Worm (Caenorhabditis elegans) whole organism, L4 larva: ENCODE measurements around the gene srx-76.
A peak's percentile ranks its signal among the peaks of the same experiment; 100 is the strongest.

ENCODE experiments used
- D1046.2 ChIP-seq: fragments of 200-800 bp; sonication (Bioruptor generic); IDR thresholded peaks from 2 replicates; pipeline ENCODE4 v1.3.6; 2022; ENCODE audit warnings: missing genetic modification characterization, missing compliant biosample characterization
- F10B5.3 ChIP-seq: sonication (generic microtip); optimal IDR thresholded peaks from 2 replicates; lab custom pipeline; 2016; ENCODE audit warnings: mild to moderate bottlenecking, missing genetic modification characterization, missing compliant biosample characterization
- F44E2.7 ChIP-seq: fragments of 200-800 bp; sonication (Bioruptor generic); IDR thresholded peaks from 2 replicates; pipeline ENCODE4 v2.1.2; 2022; ENCODE audit warnings: missing genetic modification characterization, missing compliant biosample characterization
- F49E8.2 ChIP-seq: sonication (generic microtip); optimal IDR thresholded peaks from 2 replicates; lab custom pipeline; 2016; ENCODE audit warnings: missing compliant biosample characterization, mild to moderate bottlenecking, missing genetic modification characterization, borderline replicate concordance
- T26A8.4 ChIP-seq: fragments of 200-800 bp; sonication (Bioruptor generic); IDR thresholded peaks from 2 replicates; pipeline ENCODE4 v1.3.6; 2022; ENCODE audit warnings: missing genetic modification characterization, missing compliant biosample characterization
- Y105C5A.15 ChIP-seq: fragments of 200-800 bp; sonication (Bioruptor generic); IDR thresholded peaks from 2 replicates; pipeline ENCODE4 v1.3.6; 2022; ENCODE audit warnings: missing genetic modification characterization, missing compliant biosample characterization
- Y5F2A.4 ChIP-seq: fragments of 200-800 bp; sonication (Bioruptor generic); optimal IDR thresholded peaks from 2 replicates; lab custom pipeline; 2018; ENCODE audit warnings: mild to moderate bottlenecking, missing genetic modification characterization, missing compliant biosample characterization
- ZK546.5 ChIP-seq, 2 experiments: sonication (generic microtip); optimal IDR thresholded peaks; 2 replicates each; lab custom pipeline; 2017; ENCODE audit warnings: missing biosample characterization in 2 of 2, missing genetic modification characterization in 2 of 2
- aha-1 ChIP-seq: fragments of 150-350 bp; peaks from one replicate; lab custom pipeline; 2014; ENCODE audit warnings: missing biosample characterization, missing genetic modification characterization
- arid-1 ChIP-seq: fragments of 200-800 bp; sonication (Bioruptor generic); conservative IDR thresholded peaks from 2 replicates; pipeline ENCODE4 v1.3.6; 2022; ENCODE audit warnings: missing genetic modification reagents, missing genetic modification characterization, missing compliant biosample characterization
- ceh-20 ChIP-seq: fragments of 200-800 bp; sonication (Bioruptor generic); IDR thresholded peaks from 2 replicates; pipeline ENCODE4 v1.3.6; 2022; ENCODE audit warnings: missing genetic modification reagents, missing genetic modification characterization, missing compliant biosample characterization
- ceh-28 ChIP-seq: fragments of 150-350 bp; optimal IDR thresholded peaks from 2 replicates; lab custom pipeline; 2014; ENCODE audit warnings: missing biosample characterization, missing genetic modification reagents, missing genetic modification characterization
- ceh-32 ChIP-seq: sonication (generic microtip); optimal IDR thresholded peaks from 2 replicates; lab custom pipeline; 2016; ENCODE audit warnings: mild to moderate bottlenecking, missing genetic modification characterization, missing compliant biosample characterization; ENCODE audit not compliant: poor library complexity
- ceh-44 ChIP-seq: fragments of 200-800 bp; sonication (Bioruptor generic); IDR thresholded peaks from 2 replicates; pipeline ENCODE4 v1.3.6; 2022; ENCODE audit warnings: missing genetic modification reagents, missing genetic modification characterization, missing compliant biosample characterization
- ceh-82 ChIP-seq: sonication (generic microtip); optimal IDR thresholded peaks from 2 replicates; lab custom pipeline; 2017; ENCODE audit warnings: missing biosample characterization, missing genetic modification characterization
- ces-1 ChIP-seq: fragments of 150-350 bp; sonication (generic microtip); optimal IDR thresholded peaks from 4 replicates; lab custom pipeline; 2014; ENCODE audit warnings: missing biosample characterization, missing genetic modification reagents, missing genetic modification characterization
- cey-2 ChIP-seq: sonication (generic microtip); optimal IDR thresholded peaks from 3 replicates; lab custom pipeline; 2017; ENCODE audit warnings: missing genetic modification characterization, mild to moderate bottlenecking, missing compliant biosample characterization, antibody characterized with exemption, borderline replicate concordance; ENCODE audit not compliant: insufficient read depth
- ctbp-1 ChIP-seq: fragments of 200-800 bp; sonication (Bioruptor generic); IDR thresholded peaks from 2 replicates; pipeline ENCODE4 v1.3.6; 2022; ENCODE audit warnings: missing genetic modification reagents, missing genetic modification characterization, missing compliant biosample characterization
- daf-16 ChIP-seq, 3 experiments: sonication (generic microtip); optimal IDR thresholded peaks; 2 replicates each; lab custom pipeline; 2016 to 2017; ENCODE audit warnings: missing genetic modification characterization in 3 of 3, missing genetic modification reagents in 3 of 3, mild to moderate bottlenecking in 2 of 3, missing compliant biosample characterization in 2 of 3, missing biosample characterization in 1 of 3, moderate library complexity in 1 of 3
- daf-8 ChIP-seq: fragments of 200-800 bp; sonication (Bioruptor generic); IDR thresholded peaks from 2 replicates; pipeline ENCODE4 v1.3.6; 2022; ENCODE audit warnings: missing genetic modification characterization, missing compliant biosample characterization
- dmd-6 ChIP-seq: fragments of 200-800 bp; sonication (Bioruptor generic); IDR thresholded peaks from 2 replicates; pipeline ENCODE4 v1.3.6; 2022; ENCODE audit warnings: missing genetic modification reagents, missing genetic modification characterization, missing compliant biosample characterization
- dmd-8 ChIP-seq: fragments of 200-800 bp; sonication (Bioruptor generic); IDR thresholded peaks from 2 replicates; pipeline ENCODE4 v1.3.6; 2022; ENCODE audit warnings: missing genetic modification characterization, missing compliant biosample characterization
- dpl-1 ChIP-seq: fragments of 150-350 bp; optimal IDR thresholded peaks from 2 replicates; lab custom pipeline; 2014; ENCODE audit warnings: missing biosample characterization, missing genetic modification reagents, missing genetic modification characterization
- duxl-1 ChIP-seq: sonication (generic microtip); optimal IDR thresholded peaks from 2 replicates; lab custom pipeline; 2016; ENCODE audit warnings: mild to moderate bottlenecking, missing genetic modification characterization, moderate library complexity, missing compliant biosample characterization; ENCODE audit not compliant: poor library complexity
- egl-27 ChIP-seq: sonication (generic microtip); optimal IDR thresholded peaks from 3 replicates; lab custom pipeline; 2017; ENCODE audit warnings: missing biosample characterization, missing genetic modification reagents, missing genetic modification characterization
- fos-1 ChIP-seq: fragments of 150-350 bp; optimal IDR thresholded peaks from 2 replicates; lab custom pipeline; 2014; ENCODE audit warnings: missing biosample characterization, missing genetic modification characterization
- hmg-1.1 ChIP-seq: fragments of 200-800 bp; sonication (Bioruptor generic); IDR thresholded peaks from 2 replicates; pipeline ENCODE4 v1.3.6; 2022; ENCODE audit warnings: missing genetic modification reagents, missing genetic modification characterization, missing compliant biosample characterization
- jun-1 ChIP-seq: fragments of 150-350 bp; optimal IDR thresholded peaks from 2 replicates; lab custom pipeline; 2014; ENCODE audit warnings: missing biosample characterization, missing genetic modification reagents, missing genetic modification characterization
- lim-7 ChIP-seq: fragments of 200-800 bp; sonication (Bioruptor generic); IDR thresholded peaks from 2 replicates; pipeline ENCODE4 v1.3.6; 2022; ENCODE audit warnings: missing genetic modification characterization, missing compliant biosample characterization
- lin-1 ChIP-seq: fragments of 200-800 bp; sonication (Bioruptor generic); IDR thresholded peaks from 2 replicates; pipeline ENCODE4 v1.3.6; 2022; ENCODE audit warnings: missing genetic modification reagents, missing genetic modification characterization, missing compliant biosample characterization
- lin-13 ChIP-seq: fragments of 150-350 bp; optimal IDR thresholded peaks from 2 replicates; lab custom pipeline; 2014; ENCODE audit warnings: missing biosample characterization, missing genetic modification reagents, missing genetic modification characterization
- madf-9 ChIP-seq: fragments of 200-800 bp; sonication (Bioruptor generic); conservative IDR thresholded peaks from 2 replicates; pipeline ENCODE4 v1.3.6; 2022; ENCODE audit warnings: missing genetic modification reagents, missing genetic modification characterization, missing compliant biosample characterization
- mep-1 ChIP-seq: fragments of 150-350 bp; sonication (generic microtip); optimal IDR thresholded peaks from 3 replicates; lab custom pipeline; 2014; ENCODE audit warnings: missing biosample characterization, missing genetic modification characterization
- mxl-2 ChIP-seq: fragments of 200-800 bp; sonication (Bioruptor generic); conservative IDR thresholded peaks from 2 replicates; pipeline ENCODE4 v1.3.6; 2022; ENCODE audit warnings: missing genetic modification reagents, missing genetic modification characterization, missing compliant biosample characterization
- mxl-3 ChIP-seq: fragments of 200-800 bp; sonication (Bioruptor generic); optimal IDR thresholded peaks from 2 replicates; lab custom pipeline; 2018; ENCODE audit warnings: mild to moderate bottlenecking, missing genetic modification characterization, missing compliant biosample characterization
- nhr-10 ChIP-seq: fragments of 150-350 bp; optimal IDR thresholded peaks from 2 replicates; lab custom pipeline; 2014; ENCODE audit warnings: missing biosample characterization, missing genetic modification characterization
- nhr-11 ChIP-seq: fragments of 150-350 bp; optimal IDR thresholded peaks from 2 replicates; lab custom pipeline; 2014; ENCODE audit warnings: missing biosample characterization, missing genetic modification characterization
- nhr-111 ChIP-seq: fragments of 200-800 bp; sonication (Bioruptor generic); optimal IDR thresholded peaks from 2 replicates; lab custom pipeline; 2018; ENCODE audit warnings: mild to moderate bottlenecking, missing genetic modification characterization, missing compliant biosample characterization
- nhr-41 ChIP-seq: fragments of 200-800 bp; sonication (Bioruptor generic); IDR thresholded peaks from 2 replicates; pipeline ENCODE4 v1.3.6; 2022; ENCODE audit warnings: missing genetic modification reagents, missing genetic modification characterization, missing compliant biosample characterization
- nhr-6 ChIP-seq: fragments of 150-350 bp; optimal IDR thresholded peaks from 2 replicates; lab custom pipeline; 2014; ENCODE audit warnings: missing biosample characterization, missing genetic modification characterization
- php-3 ChIP-seq: fragments of 200-800 bp; sonication (Bioruptor generic); IDR thresholded peaks from 2 replicates; pipeline ENCODE4 v1.3.6; 2022; ENCODE audit warnings: missing genetic modification reagents, missing genetic modification characterization, missing compliant biosample characterization
- pqm-1 ChIP-seq: sonication (generic microtip); optimal IDR thresholded peaks from 2 replicates; lab custom pipeline; 2017; ENCODE audit warnings: missing biosample characterization, missing genetic modification characterization
- saeg-2 ChIP-seq: fragments of 200-800 bp; sonication (Bioruptor generic); IDR thresholded peaks from 2 replicates; pipeline ENCODE4 v1.3.6; 2022; ENCODE audit warnings: missing genetic modification reagents, missing genetic modification characterization, missing compliant biosample characterization
- sdz-12 ChIP-seq: fragments of 200-800 bp; sonication (Bioruptor generic); optimal IDR thresholded peaks from 2 replicates; lab custom pipeline; 2018; ENCODE audit warnings: mild to moderate bottlenecking, missing genetic modification characterization, missing compliant biosample characterization
- set-16 ChIP-seq: fragments of 200-800 bp; sonication (Bioruptor generic); IDR thresholded peaks from 2 replicates; pipeline ENCODE4 v1.3.6; 2022; ENCODE audit warnings: missing genetic modification reagents, missing genetic modification characterization, missing compliant biosample characterization
- skn-1 ChIP-seq: fragments of 150-350 bp; optimal IDR thresholded peaks from 2 replicates; lab custom pipeline; 2014; ENCODE audit warnings: missing biosample characterization, missing genetic modification characterization
- snpc-4 ChIP-seq: fragments of 150-350 bp; optimal IDR thresholded peaks from 2 replicates; lab custom pipeline; 2014; ENCODE audit warnings: missing biosample characterization, missing genetic modification characterization
- zag-1 ChIP-seq: fragments of 150-350 bp; optimal IDR thresholded peaks from 2 replicates; lab custom pipeline; 2014; ENCODE audit warnings: missing biosample characterization, missing genetic modification characterization
- ztf-7 ChIP-seq: fragments of 150-350 bp; optimal IDR thresholded peaks from 2 replicates; lab custom pipeline; 2014; ENCODE audit warnings: missing biosample characterization, missing genetic modification characterization

The srx-76 gene

DNA sequence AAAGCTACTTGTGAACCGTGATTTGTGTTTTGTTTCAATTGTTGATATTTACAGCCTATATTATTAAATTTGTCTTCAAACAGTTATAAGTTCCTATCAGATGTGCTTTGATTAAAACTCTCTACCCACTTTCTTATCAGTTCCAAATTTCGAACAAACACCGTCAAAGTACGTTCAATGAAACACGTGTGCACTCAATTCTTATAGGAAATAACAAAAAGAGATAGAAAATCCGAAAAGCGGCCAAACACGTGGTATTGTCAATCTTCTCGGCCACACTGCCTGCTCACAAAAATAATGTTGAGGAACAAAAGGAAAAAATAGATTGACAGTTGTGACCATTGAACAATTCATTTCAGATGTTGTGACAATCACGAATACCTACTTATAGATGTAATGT lies 5.7 kb upstream of the srx-76 start (continued):
- no peak for TF ChIP-seq madf-9
- no peak for TF ChIP-seq daf-8 (GFP tag; lab: Robert Waterston, UW)
- no peak for TF ChIP-seq T26A8.4 (GFP tag; lab: Robert Waterston, UW)
- no peak for TF ChIP-seq duxl-1 (tag; lab: Kevin White, UChicago)
- TF ChIP-seq mep-1 (tag; lab: Kevin White, UChicago) = peak; percentile 25
- peak; percentile 46 for TF ChIP-seq nhr-11 (tag; lab: Kevin White, UChicago)
- TF ChIP-seq pqm-1 = peak; percentile 61
- TF ChIP-seq F49E8.2 (tag; lab: Kevin White, UChicago) = no peak
- no peak for TF ChIP-seq ceh-20 (GFP tag; lab: Robert Waterston, UW)
- no peak for TF ChIP-seq nhr-6 (tag; lab: Kevin White, UChicago)
- TF ChIP-seq mxl-2 (GFP tag; lab: Robert Waterston, UW) = no peak

DNA sequence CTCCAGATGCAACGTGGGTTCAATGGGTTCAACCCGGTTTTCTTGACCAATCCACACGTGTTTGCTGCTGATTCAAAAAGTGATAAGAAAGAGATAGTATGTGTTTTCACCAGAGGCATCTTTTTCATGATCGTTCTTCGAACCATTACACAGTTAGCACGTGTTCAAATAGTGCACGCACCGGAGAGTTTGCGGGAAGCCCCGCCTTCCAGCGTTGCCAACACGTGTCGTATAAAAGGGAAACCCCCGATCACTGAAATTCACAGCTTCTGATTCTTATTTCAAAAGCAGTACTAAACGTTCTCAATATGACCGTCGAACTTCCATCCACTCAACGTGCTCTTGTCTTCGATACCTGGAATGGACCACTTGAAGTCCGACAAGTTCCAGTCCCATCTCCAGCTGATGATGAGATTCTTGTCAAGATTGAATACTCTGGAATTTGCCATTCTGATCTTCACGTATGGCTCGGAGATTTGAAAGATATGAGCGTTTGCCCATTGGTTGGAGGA lies 3.6 kb upstream of the srx-76 start, which contains the start of gene adh-1:
adh-1 (plus strand) TSS at position 261 of the 512 bp plus-strand sequence.
- no peak for TF ChIP-seq T26A8.4 (GFP tag; lab: Robert Waterston, UW)
- 0 out of 2 replicates have a peak, but pooled peaks have one; percentile 35 for TF ChIP-seq lin-1 (GFP tag; lab: Robert Waterston, UW)
- TF ChIP-seq php-3 = no peak
- no peak for TF ChIP-seq lim-7 (GFP tag; lab: Robert Waterston, UW)
- TF ChIP-seq aha-1 (tag; lab: Kevin White, UChicago) = peak; percentile 97
- peak; percentile 100 for TF ChIP-seq mxl-3
- no peak for TF ChIP-seq nhr-6 (tag; lab: Kevin White, UChicago)
- no peak for TF ChIP-seq jun-1 (tag; lab: Kevin White, UChicago)
- no peak for TF ChIP-seq sdz-12 (GFP tag; lab: Kevin White, UChicago)
- TF ChIP-seq F49E8.2 (tag; lab: Kevin White, UChicago) = no peak
- peak in 1 of 2 experiments; percentile 50 for TF ChIP-seq daf-16 (GFP tag; optimal IDR thresholded peaks at IDR 0.05; lab: Kevin White, UChicago)
- TF ChIP-seq daf-16 (tag; optimal IDR thresholded peaks at IDR 0.05; lab: Kevin White, UChicago) = peak; percentile 72
- no peak for TF ChIP-seq arid-1 (GFP tag; lab: Robert Waterston, UW)
- TF ChIP-seq ceh-32 = no peak
- TF ChIP-seq dmd-6 (GFP tag; lab: Robert Waterston, UW) = peak; percentile 96
- no peak for TF ChIP-seq zag-1 (tag; lab: Kevin White, UChicago)
- peak; percentile 34 for TF ChIP-seq egl-27
- TF ChIP-seq ceh-82 (tag; lab: Kevin White, UChicago) = no peak
- no peak for TF ChIP-seq Y105C5A.15 (GFP tag; lab: Robert Waterston, UW)
- TF ChIP-seq cey-2 (tag; lab: Kevin White, UChicago) = peak; percentile 74
- peak; percentile 95 for TF ChIP-seq nhr-10
- no peak for TF ChIP-seq F10B5.3 (tag; lab: Kevin White, UChicago)
- TF ChIP-seq ces-1 (GFP tag; lab: Kevin White, UChicago) = no peak
- TF ChIP-seq dmd-8 (GFP tag; lab: Robert Waterston, UW) = no peak
- no peak for TF ChIP-seq ceh-28 (tag; lab: Kevin White, UChicago)
- no peak for TF ChIP-seq fos-1 (tag; lab: Kevin White, UChicago)
- TF ChIP-seq skn-1 (tag; lab: Kevin White, UChicago) = no peak
- TF ChIP-seq snpc-4 (tag; lab: Kevin White, UChicago) = no peak
- no peak for TF ChIP-seq F44E2.7 (GFP tag; lab: Robert Waterston, UW)
- TF ChIP-seq nhr-111 = no peak
- no peak for TF ChIP-seq Y5F2A.4 (GFP tag; lab: Kevin White, UChicago)
- no peak for TF ChIP-seq ctbp-1 (GFP tag; lab: Robert Waterston, UW)
- TF ChIP-seq nhr-41 (GFP tag; lab: Robert Waterston, UW) = no peak
- no peak for TF ChIP-seq lin-13
- TF ChIP-seq saeg-2 = 0 out of 2 replicates have a peak, but pooled peaks have one; percentile 28
- TF ChIP-seq ztf-7 (tag; lab: Kevin White, UChicago) = no peak
- TF ChIP-seq ZK546.5 (tag; optimal IDR thresholded peaks at IDR 0.05; lab: Kevin White, UChicago) = no peak
- TF ChIP-seq set-16 (GFP tag; lab: Robert Waterston, UW) = no peak
- TF ChIP-seq duxl-1 (tag; lab: Kevin White, UChicago) = no peak
- no peak for TF ChIP-seq hmg-1.1 (GFP tag; lab: Robert Waterston, UW)
- TF ChIP-seq ceh-44 (GFP tag; lab: Robert Waterston, UW) = no peak
- peak; percentile 2 for TF ChIP-seq dpl-1 (GFP tag; lab: Kevin White, UChicago)
- TF ChIP-seq D1046.2 = no peak
